Worm (Caenorhabditis elegans) whole organism, L2 larva: ENCODE results near the gene set-31.

Experiments used
- nhr-129 ChIP-seq: fragments of 150-350 bp; optimal IDR thresholded peaks from 2 replicates; lab custom pipeline; 2014; ENCODE audit warnings: missing biosample characterization, missing genetic modification characterization
- nhr-21 ChIP-seq: fragments of 150-350 bp; optimal IDR thresholded peaks from 2 replicates; lab custom pipeline; 2014; ENCODE audit warnings: missing biosample characterization, missing genetic modification characterization
- unc-39 ChIP-seq: fragments of 150-350 bp; optimal IDR thresholded peaks from 2 replicates; lab custom pipeline; 2014; ENCODE audit warnings: missing biosample characterization, missing genetic modification characterization

DNA sequence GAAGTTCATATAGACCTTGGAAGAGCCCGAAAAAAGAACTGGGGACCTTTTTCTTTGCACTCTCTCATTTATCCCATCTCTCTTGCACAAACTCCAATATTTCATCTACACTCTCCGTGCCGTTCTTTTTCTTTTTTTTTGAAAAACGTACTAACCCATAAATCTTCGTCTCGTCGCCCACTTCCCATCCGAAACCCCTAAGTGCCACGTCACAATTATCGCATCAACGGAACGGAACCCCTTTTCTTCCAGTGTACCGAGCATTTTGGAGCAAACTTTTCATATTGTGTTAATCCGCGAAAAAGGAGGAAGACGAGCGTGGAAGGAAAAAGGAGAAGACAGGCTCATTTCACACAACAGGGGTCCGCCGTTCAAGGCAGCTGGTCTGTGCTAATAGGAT is 48.3 kb upstream of the set-31 start:
- TF ChIP-seq nhr-129 (tag; lab: Kevin White, UChicago) (no peak), nhr-21 (tag; lab: Kevin White, UChicago) (no peak), unc-39 (no peak)
